Fruit fly (Drosophila melanogaster) Kc167 (cell line): Measurements from ENCODE around the gene Itgbn.

Source experiments
- h ChIP-seq: fragments of >200 bp; optimal IDR thresholded peaks from 3 replicates; lab custom pipeline; 2018; ENCODE audit warnings: missing external identifiers
- psq ChIP-seq: fragments of >200 bp; optimal IDR thresholded peaks from 2 replicates; lab custom pipeline; 2017; ENCODE audit warnings: missing external identifiers

DNA sequence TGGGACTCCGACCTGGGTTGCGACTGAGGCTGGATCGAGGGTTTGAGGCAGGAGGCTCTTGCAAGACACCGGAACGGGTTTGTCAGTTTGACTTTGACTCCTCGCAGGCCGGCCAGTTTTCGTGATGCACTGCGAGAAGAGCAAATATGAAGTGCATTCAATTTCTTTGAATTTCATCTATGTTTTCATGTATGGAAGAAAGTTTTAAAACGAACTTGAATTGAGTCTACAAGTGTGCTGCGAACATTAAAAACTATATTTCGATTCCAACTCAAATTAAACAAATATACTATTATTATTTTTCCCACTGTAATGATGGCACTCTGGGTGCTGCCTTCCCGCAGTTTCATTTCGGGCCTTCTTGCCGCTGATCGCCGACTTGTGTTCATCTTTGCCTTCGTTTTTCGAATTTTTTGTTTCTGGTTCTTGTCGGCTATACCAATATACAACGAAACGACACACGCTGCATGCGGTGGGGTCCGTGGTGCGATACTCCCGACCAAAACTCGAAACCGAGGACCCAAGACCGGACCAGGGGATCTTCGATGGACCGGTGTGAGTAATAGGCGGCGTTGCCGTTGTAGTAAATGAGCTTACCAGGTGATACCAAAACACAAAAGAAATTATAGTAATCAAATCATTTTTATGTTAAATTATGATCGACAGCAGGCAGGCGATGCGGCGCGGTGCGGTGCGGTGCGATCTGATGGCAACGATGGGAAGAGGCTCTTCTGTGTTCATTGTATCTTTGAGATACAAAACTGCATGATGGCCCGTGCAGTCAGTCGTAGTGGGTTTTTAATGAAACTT, 43.3 kb upstream of the Itgbn start:
- TF ChIP-seq psq (lab: Kevin White, UChicago): no peak
- TF ChIP-seq h (lab: Kevin White, UChicago): no peak
